Fruit fly (Drosophila melanogaster): Measurements from ENCODE around the gene CG7888.

CG7888 gene

DNA sequence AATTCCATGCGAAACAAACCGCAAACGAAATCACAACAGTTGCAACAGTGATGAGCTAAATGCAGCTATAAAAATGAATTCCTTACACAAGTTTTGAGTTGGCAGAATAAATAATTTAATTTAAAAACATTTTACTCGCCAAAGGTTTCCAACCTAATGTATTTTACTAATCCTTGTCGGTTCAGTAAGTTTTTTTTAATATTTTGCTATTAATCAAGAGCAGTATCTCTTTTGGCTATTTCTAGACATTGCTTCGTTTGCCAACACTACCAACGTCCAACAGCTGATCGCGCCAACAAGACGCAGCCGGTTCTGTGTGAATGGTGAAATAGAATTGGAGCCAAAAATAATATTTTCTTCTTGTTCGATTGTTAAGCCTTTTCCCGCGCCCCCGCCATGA lies 10.9 kb downstream of the CG7888 start, which contains the start of the genes CG32075, CG45101 and SuUR (continued):
- TF ChIP-seq slp2 (GFP tag; optimal IDR thresholded peaks at IDR 0.05) (peak; percentile 85), Atf6 (GFP tag; IDR thresholded peaks at IDR 0.05) (peak; percentile 86), CG32767 (GFP tag; IDR thresholded peaks at IDR 0.05) (peak; percentile 80), CG3726 (GFP tag; IDR thresholded peaks at IDR 0.05) (peak; percentile 80; the same call in 2 of the 3 replicates), Lpt (GFP tag; optimal IDR thresholded peaks at IDR 0.05) (no peak), ttk (GFP tag; IDR thresholded peaks at IDR 0.05) (peak; percentile 81), CG5953 (GFP tag; IDR thresholded peaks at IDR 0.05) (peak; percentile 62), cad (GFP tag; optimal IDR thresholded peaks at IDR 0.05) (no peak), chm (GFP tag; IDR thresholded peaks at IDR 0.05) (peak; percentile 90), CG3163 (GFP tag; optimal IDR thresholded peaks at IDR 0.05) (peak; percentile 71), CoRest (tag; optimal IDR thresholded peaks at IDR 0.05) (peak; percentile 89), CG2889 (GFP tag; IDR thresholded peaks at IDR 0.05) (peak; percentile 83), Dp (GFP tag; optimal IDR thresholded peaks at IDR 0.05) (peak; percentile 63), PHDP (tag; optimal IDR thresholded peaks at IDR 0.05) (peak; percentile 87), dysf (GFP tag; IDR thresholded peaks at IDR 0.05) (peak; percentile 87), TFAM (GFP tag; optimal IDR thresholded peaks at IDR 0.05) (no peak), ftz-f1 (GFP tag; optimal IDR thresholded peaks at IDR 0.05) (peak; percentile 24), CG6254 (GFP tag; optimal IDR thresholded peaks at IDR 0.05) (peak; percentile 54), Max (GFP tag; optimal IDR thresholded peaks at IDR 0.05) (peak; percentile 93), dimm (GFP tag; IDR thresholded peaks at IDR 0.05) (0 out of 2 replicates have a peak, but pooled peaks have one; percentile 7), CG18262 (tag; optimal IDR thresholded peaks at IDR 0.05) (peak; percentile 81), Gsc (GFP tag; IDR thresholded peaks at IDR 0.05) (peak; percentile 39; the same call in 1 of the 2 replicates), CG15479 (GFP tag; optimal IDR thresholded peaks at IDR 0.05) (no peak), Poxn (GFP tag; IDR thresholded peaks at IDR 0.05) (peak; percentile 34; the same call in 1 of the 2 replicates), stwl (tag; optimal IDR thresholded peaks at IDR 0.05) (peak; percentile 61), CG13424 (tag; optimal IDR thresholded peaks at IDR 0.05) (peak; percentile 90), corto (GFP tag; optimal IDR thresholded peaks at IDR 0.05) (peak; percentile 59), Eip74EF (GFP tag; optimal IDR thresholded peaks at IDR 0.05) (peak in 1 of 2 experiments; percentile 35), en (GFP tag; optimal IDR thresholded peaks at IDR 0.05) (peak; percentile 18), br (optimal IDR thresholded peaks at IDR 0.05) (no peak), CG11696 (GFP tag; IDR thresholded peaks at IDR 0.05) (peak; percentile 41; the same call in 1 of the 2 replicates), CG32532 (GFP tag; IDR thresholded peaks at IDR 0.05) (peak; percentile 89), klu (GFP tag; IDR thresholded peaks at IDR 0.05) (peak; percentile 80), MTF-1 (GFP tag; optimal IDR thresholded peaks at IDR 0.05; ENCODE audit: borderline replicate concordance) (no peak), tio (GFP tag; optimal IDR thresholded peaks at IDR 0.05) (peak; percentile 85), chn (GFP tag; optimal IDR thresholded peaks at IDR 0.05) (peak; percentile 92), Nf-YA (GFP tag; IDR thresholded peaks at IDR 0.05) (peak; percentile 69; the same call in 1 of the 2 replicates), run (tag; optimal IDR thresholded peaks at IDR 0.05) (peak; percentile 80), D19A (tag; optimal IDR thresholded peaks at IDR 0.05) (peak; percentile 68), MBD-R2 (GFP tag; IDR thresholded peaks at IDR 0.05) (peak; percentile 98), Abd-B (GFP tag; optimal IDR thresholded peaks at IDR 0.05) (peak; percentile 89), CG17186 (GFP tag; optimal IDR thresholded peaks at IDR 0.05) (peak; percentile 55), salm (tag; optimal IDR thresholded peaks at IDR 0.05) (peak; percentile 24), Bdp1 (GFP tag; optimal IDR thresholded peaks at IDR 0.05) (peak; percentile 79), CG4404 (GFP tag; IDR thresholded peaks at IDR 0.05) (peak; percentile 77), CG3847 (GFP tag; IDR thresholded peaks at IDR 0.05) (peak; percentile 90), CG12942 (GFP tag; optimal IDR thresholded peaks at IDR 0.05) (peak; percentile 94), CG9437 (GFP tag; optimal IDR thresholded peaks at IDR 0.05) (peak; percentile 69), pan (optimal IDR thresholded peaks at IDR 0.05) (no peak), pan (GFP tag; optimal IDR thresholded peaks at IDR 0.05 in 1 of 2, IDR thresholded peaks at IDR 0.05 in 1 of 2) (peak in 1 of 2 experiments; percentile 92), p53 (GFP tag; optimal IDR thresholded peaks at IDR 0.05) (peak; percentile 71), twi (tag; optimal IDR thresholded peaks at IDR 0.05) (peak; percentile 72)

All from whole organism, embryonic.